Fruit fly (Drosophila melanogaster): Measurements from ENCODE around the gene axo.

- TF ChIP-seq psq (optimal IDR thresholded peaks at IDR 0.05) = no peak
- no peak for TF ChIP-seq Myc (optimal IDR thresholded peaks at IDR 0.05)
- no peak for TF ChIP-seq h (optimal IDR thresholded peaks at IDR 0.05)
- TF ChIP-seq Sin3A (optimal IDR thresholded peaks at IDR 0.05) = no peak
- no peak for TF ChIP-seq ttk (optimal IDR thresholded peaks at IDR 0.05)
These were observed 68.1 kb downstream of the axo start for dm6 chr3L:4618865-4619496.
